Fruit fly (Drosophila melanogaster): ENCODE measurements around the gene CG32756.

Gene CG32756

DNA sequence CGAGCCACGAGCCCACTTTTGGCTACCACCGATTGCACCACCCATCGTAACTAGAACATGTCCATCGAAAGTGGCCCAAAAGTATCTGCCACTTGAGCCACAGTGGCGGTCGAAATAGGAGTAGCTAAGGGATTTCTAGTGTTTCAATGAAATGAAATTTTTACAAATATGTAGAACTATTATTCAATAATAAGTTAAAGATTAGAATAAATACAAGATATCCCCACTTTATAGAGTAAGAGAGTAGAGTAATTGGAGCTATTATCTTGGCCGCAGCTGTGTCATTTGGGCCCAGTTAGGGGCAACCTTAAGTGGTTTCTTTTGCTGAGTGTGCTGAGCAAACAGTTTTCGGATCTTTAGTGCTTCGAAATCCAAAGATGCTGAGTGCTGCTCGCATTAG, 43.9 kb downstream of the CG32756 start (continued):
- TF ChIP-seq CG7357 (GFP tag; IDR thresholded peaks at IDR 0.05) = no peak
- peak; percentile 36 for TF ChIP-seq CoRest (tag; optimal IDR thresholded peaks at IDR 0.05)
- TF ChIP-seq Dad (GFP tag; optimal IDR thresholded peaks at IDR 0.05) = no peak
- peak; percentile 51; the same call in 1 of the 2 replicates for TF ChIP-seq CG32532 (GFP tag; IDR thresholded peaks at IDR 0.05)
- no peak for TF ChIP-seq CG13624 (GFP tag; optimal IDR thresholded peaks at IDR 0.05)
- TF ChIP-seq crp (GFP tag; optimal IDR thresholded peaks at IDR 0.05) = no peak
- 0 out of 2 replicates have a peak, but pooled peaks have one; percentile 21 for TF ChIP-seq E2f1 (GFP tag; IDR thresholded peaks at IDR 0.05)
- no peak for TF ChIP-seq CG18619 (GFP tag; optimal IDR thresholded peaks at IDR 0.05)
- TF ChIP-seq cas (GFP tag; IDR thresholded peaks at IDR 0.05) = no peak
- no peak for TF ChIP-seq unc-4 (GFP tag; IDR thresholded peaks at IDR 0.05; ENCODE audit: partially characterized antibody)
- TF ChIP-seq CG17568 (GFP tag; optimal IDR thresholded peaks at IDR 0.05) = no peak
- TF ChIP-seq TFAM (GFP tag; optimal IDR thresholded peaks at IDR 0.05) = no peak
- TF ChIP-seq CG43689 (GFP tag; IDR thresholded peaks at IDR 0.05) = no peak
- no peak for TF ChIP-seq en (GFP tag; optimal IDR thresholded peaks at IDR 0.05)
- TF ChIP-seq CG8290 (GFP tag; optimal IDR thresholded peaks at IDR 0.05) = no peak
- TF ChIP-seq CG8290 (tag; optimal IDR thresholded peaks at IDR 0.05) = peak in 1 of 2 experiments; percentile 40
- no peak for TF ChIP-seq CG18011 (GFP tag; optimal IDR thresholded peaks at IDR 0.05)
- TF ChIP-seq tna (GFP tag; IDR thresholded peaks at IDR 0.05; ENCODE audit: partially characterized antibody) = no peak
- peak; percentile 54 for TF ChIP-seq CG2712 (tag; optimal IDR thresholded peaks at IDR 0.05)
- peak; percentile 37 for TF ChIP-seq CG15601 (tag; optimal IDR thresholded peaks at IDR 0.05)
- peak; percentile 61; the same call in 1 of the 2 replicates for TF ChIP-seq ara (GFP tag; IDR thresholded peaks at IDR 0.05)
- TF ChIP-seq Sin3A (optimal IDR thresholded peaks at IDR 0.05) = no peak
- no peak for TF ChIP-seq Dref (GFP tag; IDR thresholded peaks at IDR 0.05)
- TF ChIP-seq CG7786 (GFP tag; optimal IDR thresholded peaks at IDR 0.05) = no peak
- TF ChIP-seq ERR (GFP tag; optimal IDR thresholded peaks at IDR 0.05) = no peak
- no peak for TF ChIP-seq CG10959 (GFP tag; IDR thresholded peaks at IDR 0.05)
- TF ChIP-seq CG5180 (GFP tag; optimal IDR thresholded peaks at IDR 0.05) = peak; percentile 4
- no peak for TF ChIP-seq trh (GFP tag; optimal IDR thresholded peaks at IDR 0.05)
- TF ChIP-seq gsb (GFP tag; IDR thresholded peaks at IDR 0.05) = peak; percentile 34; the same call in 1 of the 2 replicates
- no peak for TF ChIP-seq kah (GFP tag; optimal IDR thresholded peaks at IDR 0.05)
- TF ChIP-seq Hr39 (optimal IDR thresholded peaks at IDR 0.05) = no peak
- no peak for TF ChIP-seq Vsx1 (GFP tag; optimal IDR thresholded peaks at IDR 0.05)
- TF ChIP-seq CG42726 (GFP tag; IDR thresholded peaks at IDR 0.05; ENCODE audit: partially characterized antibody) = no peak
- peak; percentile 56 for TF ChIP-seq seq (GFP tag; IDR thresholded peaks at IDR 0.05)
- TF ChIP-seq CG31224 (GFP tag; IDR thresholded peaks at IDR 0.05) = peak; percentile 40; the same call in 1 of the 2 replicates
- no peak for TF ChIP-seq CG12744 (GFP tag; optimal IDR thresholded peaks at IDR 0.05)
- peak; percentile 33 for TF ChIP-seq Hmr (GFP tag; optimal IDR thresholded peaks at IDR 0.05)
- peak; percentile 7 for TF ChIP-seq CG13775 (GFP tag; optimal IDR thresholded peaks at IDR 0.05)
- peak; percentile 8 for TF ChIP-seq CG3281 (GFP tag; optimal IDR thresholded peaks at IDR 0.05)
- TF ChIP-seq Awh (GFP tag; IDR thresholded peaks at IDR 0.05) = 0 out of 2 replicates have a peak, but pooled peaks have one; percentile 37
- no peak for TF ChIP-seq pros (GFP tag; optimal IDR thresholded peaks at IDR 0.05)
- TF ChIP-seq CG12299 (tag; optimal IDR thresholded peaks at IDR 0.05) = no peak
- TF ChIP-seq slbo (GFP tag; IDR thresholded peaks at IDR 0.05) = peak; percentile 23; the same call in 1 of the 2 replicates
- no peak for TF ChIP-seq Hsf (GFP tag; optimal IDR thresholded peaks at IDR 0.05)
- TF ChIP-seq CG17802 (tag; optimal IDR thresholded peaks at IDR 0.05) = no peak
- TF ChIP-seq luna (GFP tag; optimal IDR thresholded peaks at IDR 0.05) = no peak
- peak; percentile 56 for TF ChIP-seq phol (tag; optimal IDR thresholded peaks at IDR 0.05)
- no peak for TF ChIP-seq Ets97D (GFP tag; optimal IDR thresholded peaks at IDR 0.05)
- TF ChIP-seq nerfin-2 (GFP tag; IDR thresholded peaks at IDR 0.05; ENCODE audit: partially characterized antibody) = no peak
- TF ChIP-seq CG18476 (GFP tag; optimal IDR thresholded peaks at IDR 0.05) = no peak
- no peak for TF ChIP-seq Bteb2 (GFP tag; optimal IDR thresholded peaks at IDR 0.05)
- no peak for TF ChIP-seq amos (GFP tag; IDR thresholded peaks at IDR 0.05; ENCODE audit: partially characterized antibody)
